Worm (Caenorhabditis elegans): Measurements from ENCODE around the gene F36G9.7.

ce11 chrV:15922979-15923378 is 46.6 kb downstream of the F36G9.7 start, which contains the start of gene F35E8.13:
- TF ChIP-seq ceh-16 (tag; optimal IDR thresholded peaks at IDR 0.05), result no peak
- TF ChIP-seq pqm-1 (tag; optimal IDR thresholded peaks at IDR 0.05), result no peak
- no peak for TF ChIP-seq nhr-237 (tag; optimal IDR thresholded peaks at IDR 0.05)
- no peak for TF ChIP-seq elt-1 (tag; optimal IDR thresholded peaks at IDR 0.05)
- TF ChIP-seq ama-1 (optimal IDR thresholded peaks at IDR 0.05), result no peak
- no peak for TF ChIP-seq ztf-11 (tag; optimal IDR thresholded peaks at IDR 0.05)
- no peak for TF ChIP-seq mdl-1 (tag; optimal IDR thresholded peaks at IDR 0.05)
- TF ChIP-seq elt-3 (tag; optimal IDR thresholded peaks at IDR 0.05), result no peak
